Worm (Caenorhabditis elegans) whole organism, L1 larva: ENCODE measurements around the gene cyb-2.1.

Experiments used
- C04F5.9 ChIP-seq: sonication (generic microtip); optimal IDR thresholded peaks from 2 replicates; lab custom pipeline; 2016; ENCODE audit warnings: missing genetic modification characterization, missing compliant biosample characterization
- C16A3.4 ChIP-seq: fragments of 150-350 bp; optimal IDR thresholded peaks from 2 replicates; lab custom pipeline; 2014; ENCODE audit warnings: missing biosample characterization, missing genetic modification characterization
- C34B4.2 ChIP-seq: sonication (generic microtip); optimal IDR thresholded peaks from 2 replicates; lab custom pipeline; 2017; ENCODE audit warnings: mild to moderate bottlenecking, missing genetic modification characterization, missing compliant biosample characterization
- aha-1 ChIP-seq: fragments of 150-350 bp; optimal IDR thresholded peaks from 2 replicates; lab custom pipeline; 2014; ENCODE audit warnings: missing biosample characterization, missing genetic modification characterization
- aly-2 ChIP-seq: fragments of 150-350 bp; optimal IDR thresholded peaks from 2 replicates; lab custom pipeline; 2014; ENCODE audit warnings: missing biosample characterization, missing genetic modification characterization
- ama-1 ChIP-seq: fragments of 150-350 bp; optimal IDR thresholded peaks from 2 replicates; lab custom pipeline; 2014
- ceh-63 ChIP-seq: fragments of 200-800 bp; sonication (Bioruptor generic); optimal IDR thresholded peaks from 2 replicates; lab custom pipeline; 2018; ENCODE audit warnings: mild to moderate bottlenecking, missing genetic modification characterization, missing compliant biosample characterization
- ceh-8 ChIP-seq: fragments of 200-800 bp; sonication (Bioruptor generic); optimal IDR thresholded peaks from 2 replicates; lab custom pipeline; 2018; ENCODE audit warnings: mild to moderate bottlenecking, missing genetic modification characterization, moderate library complexity, missing compliant biosample characterization
- ceh-82 ChIP-seq, 3 experiments: fragments of 150-350 bp in 1 of 3; sonication (generic microtip) in 2 of 3; optimal IDR thresholded peaks; 2 replicates each; lab custom pipeline; 2014 to 2017; ENCODE audit warnings: missing biosample characterization in 3 of 3, missing genetic modification characterization in 3 of 3
- ces-1 ChIP-seq: fragments of 150-350 bp; optimal IDR thresholded peaks from 2 replicates; lab custom pipeline; 2014; ENCODE audit warnings: missing biosample characterization, missing genetic modification reagents, missing genetic modification characterization
- dpl-1 ChIP-seq, 3 experiments: fragments of 150-350 bp in 2 of 3; sonication (generic microtip) in 1 of 3; optimal IDR thresholded peaks; 2 replicates each; lab custom pipeline; 2014 to 2017; ENCODE audit warnings: missing biosample characterization in 3 of 3, missing genetic modification characterization in 3 of 3, missing genetic modification reagents in 3 of 3
- efl-1 ChIP-seq, 4 experiments: fragments of 150-350 bp; optimal IDR thresholded peaks in 3 of 4; peaks in 1 of 4; 1 replicate in 1 of 4; 2 replicates in 3 of 4; lab custom pipeline; 2014; ENCODE audit warnings: missing biosample characterization in 2 of 4, missing genetic modification characterization in 2 of 4, missing genetic modification reagents in 2 of 4
- efl-3 ChIP-seq: fragments of 200-800 bp; sonication (Bioruptor generic); optimal IDR thresholded peaks from 2 replicates; lab custom pipeline; 2018; ENCODE audit warnings: mild to moderate bottlenecking, missing genetic modification characterization, missing compliant biosample characterization
- egl-13 ChIP-seq: sonication (generic microtip); optimal IDR thresholded peaks from 2 replicates; lab custom pipeline; 2016; ENCODE audit warnings: missing genotype, missing genetic modification reagents, missing genetic modification characterization, missing compliant biosample characterization
- egl-27 ChIP-seq, 2 experiments: fragments of 150-350 bp in 1 of 2; sonication (generic microtip); optimal IDR thresholded peaks; 3 replicates each; lab custom pipeline; 2017 to 2018; ENCODE audit warnings: missing biosample characterization in 2 of 2, missing genetic modification characterization in 2 of 2, missing genetic modification reagents in 2 of 2
- elt-2 ChIP-seq: sonication (generic microtip); optimal IDR thresholded peaks from 2 replicates; lab custom pipeline; 2016; ENCODE audit warnings: missing genetic modification characterization, mild to moderate bottlenecking, inconsistent platforms, missing compliant biosample characterization, missing genetic modification reagents
- ets-5 ChIP-seq: fragments of 200-800 bp; sonication (Bioruptor generic); IDR thresholded peaks from 2 replicates; pipeline ENCODE4 v1.3.6; 2022; ENCODE audit warnings: missing genetic modification characterization, missing compliant biosample characterization
- grh-1 ChIP-seq: fragments of 200-800 bp; sonication (Bioruptor generic); IDR thresholded peaks from 2 replicates; pipeline ENCODE4 v1.3.6; 2022; ENCODE audit warnings: missing genetic modification reagents, missing genetic modification characterization, missing compliant biosample characterization
- hlh-4 ChIP-seq: sonication (generic microtip); optimal IDR thresholded peaks from 2 replicates; lab custom pipeline; 2016; ENCODE audit warnings: mild to moderate bottlenecking, missing genetic modification characterization, missing compliant biosample characterization
- hpl-2 ChIP-seq: fragments of 150-350 bp; optimal IDR thresholded peaks from 2 replicates; lab custom pipeline; 2014; ENCODE audit warnings: missing biosample characterization, missing genetic modification reagents, missing genetic modification characterization
- jun-1 ChIP-seq: fragments of 150-350 bp; optimal IDR thresholded peaks from 2 replicates; lab custom pipeline; 2014; ENCODE audit warnings: missing biosample characterization, missing genetic modification reagents, missing genetic modification characterization
- lin-35 ChIP-seq, 2 experiments: fragments of 150-350 bp; optimal IDR thresholded peaks; 2 replicates each; lab custom pipeline; 2014; ENCODE audit warnings: missing biosample characterization in 2 of 2, missing genetic modification characterization in 2 of 2, missing genetic modification reagents in 2 of 2
- lir-3 ChIP-seq: sonication (generic microtip); optimal IDR thresholded peaks from 2 replicates; lab custom pipeline; 2016; ENCODE audit warnings: mild to moderate bottlenecking, missing genetic modification characterization, moderate library complexity, missing compliant biosample characterization; ENCODE audit not compliant: poor library complexity
- lsy-2 ChIP-seq, 2 experiments: fragments of 150-350 bp; optimal IDR thresholded peaks; 2 replicates each; lab custom pipeline; 2014; ENCODE audit warnings: missing biosample characterization in 2 of 2, missing genetic modification characterization in 2 of 2
- mef-2 ChIP-seq: fragments of 150-350 bp; optimal IDR thresholded peaks from 2 replicates; lab custom pipeline; 2014; ENCODE audit warnings: missing biosample characterization, missing genetic modification characterization
- nhr-12 ChIP-seq: sonication (generic microtip); optimal IDR thresholded peaks from 2 replicates; lab custom pipeline; 2017; ENCODE audit warnings: missing biosample characterization, missing genetic modification characterization
- nhr-20 ChIP-seq: sonication (generic microtip); optimal IDR thresholded peaks from 2 replicates; lab custom pipeline; 2016; ENCODE audit warnings: mild to moderate bottlenecking, missing genetic modification characterization, missing compliant biosample characterization
- nhr-237 ChIP-seq: fragments of 150-350 bp; optimal IDR thresholded peaks from 2 replicates; lab custom pipeline; 2014; ENCODE audit warnings: missing biosample characterization, missing genetic modification characterization
- nhr-28 ChIP-seq: fragments of 150-350 bp; optimal IDR thresholded peaks from 2 replicates; lab custom pipeline; 2014; ENCODE audit warnings: missing biosample characterization, missing genetic modification characterization
- nhr-71 ChIP-seq: sonication (generic microtip); optimal IDR thresholded peaks from 2 replicates; lab custom pipeline; 2016; ENCODE audit warnings: mild to moderate bottlenecking, missing genetic modification characterization, moderate library complexity, missing compliant biosample characterization
- nhr-76 ChIP-seq: sonication (generic microtip); optimal IDR thresholded peaks from 2 replicates; lab custom pipeline; 2017; ENCODE audit warnings: missing biosample characterization, missing genetic modification characterization
- nhr-85 ChIP-seq: sonication (generic microtip); peaks from one replicate; lab custom pipeline; 2016; ENCODE audit warnings: missing genetic modification characterization, inconsistent platforms, missing compliant biosample characterization
- nhr-90 ChIP-seq: sonication (generic microtip); optimal IDR thresholded peaks from 2 replicates; lab custom pipeline; 2016; ENCODE audit warnings: mild to moderate bottlenecking, missing genetic modification characterization, missing compliant biosample characterization; ENCODE audit not compliant: poor library complexity
- pag-3 ChIP-seq: sonication (generic microtip); optimal IDR thresholded peaks from 2 replicates; lab custom pipeline; 2017; ENCODE audit warnings: missing genetic modification characterization, mild to moderate bottlenecking, missing compliant biosample characterization, antibody characterized with exemption, borderline replicate concordance; ENCODE audit not compliant: insufficient read depth
- pqm-1 ChIP-seq: sonication (generic microtip); optimal IDR thresholded peaks from 3 replicates; lab custom pipeline; 2017; ENCODE audit warnings: missing biosample characterization, missing genetic modification characterization
- snpc-4 ChIP-seq: fragments of 150-350 bp; optimal IDR thresholded peaks from 2 replicates; lab custom pipeline; 2014; ENCODE audit warnings: missing biosample characterization, missing genetic modification characterization
- snu-23 ChIP-seq: sonication (generic microtip); optimal IDR thresholded peaks from 2 replicates; lab custom pipeline; 2016; ENCODE audit warnings: missing genetic modification characterization, missing compliant biosample characterization
- sox-4 ChIP-seq: sonication (generic microtip); optimal IDR thresholded peaks from 2 replicates; lab custom pipeline; 2016; ENCODE audit warnings: missing genetic modification characterization, missing compliant biosample characterization
- sup-37 ChIP-seq: fragments of 200-800 bp; sonication (Bioruptor generic); optimal IDR thresholded peaks from 2 replicates; lab custom pipeline; 2018; ENCODE audit warnings: mild to moderate bottlenecking, missing genetic modification characterization, missing compliant biosample characterization
- tbx-2 ChIP-seq: sonication (generic microtip); optimal IDR thresholded peaks from 2 replicates; lab custom pipeline; 2016; ENCODE audit warnings: missing genetic modification characterization, missing compliant biosample characterization
- unc-30 ChIP-seq: sonication (generic microtip); optimal IDR thresholded peaks from 2 replicates; lab custom pipeline; 2017; ENCODE audit warnings: missing biosample characterization, missing genetic modification characterization
- unc-98 ChIP-seq: fragments of 200-800 bp; sonication (Bioruptor generic); IDR thresholded peaks from 2 replicates; pipeline ENCODE4 v1.3.6; 2022; ENCODE audit warnings: missing genetic modification characterization, missing compliant biosample characterization
- xbp-1 ChIP-seq: sonication (generic microtip); optimal IDR thresholded peaks from 2 replicates; lab custom pipeline; 2016; ENCODE audit warnings: missing genetic modification characterization, missing compliant biosample characterization
- zip-4 ChIP-seq: fragments of 200-800 bp; sonication (Bioruptor generic); optimal IDR thresholded peaks from 2 replicates; lab custom pipeline; 2018; ENCODE audit warnings: mild to moderate bottlenecking, missing genetic modification characterization, moderate library complexity, missing compliant biosample characterization
- ztf-11 ChIP-seq, 2 experiments: sonication (generic microtip); optimal IDR thresholded peaks; 2 replicates each; lab custom pipeline; 2016 to 2017; ENCODE audit warnings: missing genetic modification characterization in 2 of 2, missing biosample characterization in 1 of 2, missing compliant biosample characterization in 1 of 2
- ztf-4 ChIP-seq: fragments of 150-350 bp; optimal IDR thresholded peaks from 2 replicates; lab custom pipeline; 2014; ENCODE audit warnings: missing biosample characterization, missing genetic modification characterization

cyb-2.1 gene

DNA sequence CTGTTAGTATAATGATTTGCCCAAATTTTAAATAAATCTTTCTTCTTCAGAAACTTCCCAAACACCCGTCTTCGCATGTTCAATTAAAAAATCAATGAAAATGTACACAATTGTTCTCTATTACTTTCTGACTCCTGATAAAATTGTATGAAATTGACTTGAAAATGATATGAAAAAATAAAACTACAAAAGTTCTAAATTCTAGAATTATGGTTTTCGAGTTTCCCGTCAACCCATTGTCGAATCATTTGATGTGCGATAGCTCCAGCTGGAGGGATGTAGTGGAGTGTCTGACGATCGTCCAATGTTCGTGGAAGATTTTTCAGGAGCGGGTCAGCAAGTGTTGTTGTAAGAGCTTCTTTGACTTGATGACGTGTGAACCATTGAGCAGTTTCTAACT is 24.1 kb downstream of the cyb-2.1 start:
- TF ChIP-seq C16A3.4 (no peak), nhr-76 (no peak), ceh-63 (GFP tag; lab: Kevin White, UChicago) (no peak), hlh-4 (tag; lab: Kevin White, UChicago) (no peak), hpl-2 (GFP tag; lab: Kevin White, UChicago) (no peak), ceh-8 (GFP tag; lab: Kevin White, UChicago) (no peak), snpc-4 (tag; lab: Kevin White, UChicago) (no peak), dpl-1 (GFP tag; optimal IDR thresholded peaks at IDR 0.05; lab: Kevin White, UChicago) (no peak), lsy-2 (tag; optimal IDR thresholded peaks at IDR 0.05; lab: Kevin White, UChicago) (no peak), lir-3 (tag; lab: Kevin White, UChicago) (no peak), unc-98 (GFP tag; lab: Robert Waterston, UW) (no peak), tbx-2 (no peak)

DNA sequence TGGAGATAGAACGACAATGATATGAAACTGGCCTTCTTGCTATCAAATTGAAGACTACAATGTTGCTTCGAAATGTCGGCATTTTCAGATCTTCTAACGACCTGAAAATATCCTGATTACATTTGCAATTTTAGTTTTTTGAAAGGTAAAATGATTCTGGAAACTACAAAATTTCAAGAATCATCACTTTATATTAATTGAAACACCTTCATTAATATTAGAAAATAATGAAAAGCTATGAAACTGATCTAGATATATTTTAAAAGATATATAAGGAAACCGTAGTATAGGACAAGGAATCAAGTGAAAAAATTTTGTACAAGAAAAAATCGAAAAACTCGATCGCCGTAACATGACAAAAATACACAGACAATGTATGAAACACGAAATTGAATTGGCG is 26.1 kb downstream of the cyb-2.1 start, which contains the start of gene ndx-9:
Gene ndx-9, minus strand, starts transcription at position 101 of the 400 bp plus-strand sequence.
- TF ChIP-seq sox-4 (no peak), nhr-20 (tag; lab: Kevin White, UChicago) (no peak), tbx-2 (no peak), unc-98 (GFP tag; lab: Robert Waterston, UW) (no peak), ceh-63 (GFP tag; lab: Kevin White, UChicago) (no peak), mef-2 (no peak), sup-37 (GFP tag; lab: Kevin White, UChicago) (no peak), egl-13 (tag; lab: Kevin White, UChicago) (no peak), hpl-2 (GFP tag; lab: Kevin White, UChicago) (no peak), C04F5.9 (tag; lab: Kevin White, UChicago) (no peak), nhr-237 (no peak), ztf-4 (tag; lab: Kevin White, UChicago) (no peak), ets-5 (GFP tag; lab: Robert Waterston, UW) (no peak), aha-1 (tag; lab: Kevin White, UChicago) (no peak), elt-2 (tag; lab: Kevin White, UChicago) (no peak), nhr-12 (tag; lab: Kevin White, UChicago) (no peak), xbp-1 (tag; lab: Kevin White, UChicago) (no peak)

DNA sequence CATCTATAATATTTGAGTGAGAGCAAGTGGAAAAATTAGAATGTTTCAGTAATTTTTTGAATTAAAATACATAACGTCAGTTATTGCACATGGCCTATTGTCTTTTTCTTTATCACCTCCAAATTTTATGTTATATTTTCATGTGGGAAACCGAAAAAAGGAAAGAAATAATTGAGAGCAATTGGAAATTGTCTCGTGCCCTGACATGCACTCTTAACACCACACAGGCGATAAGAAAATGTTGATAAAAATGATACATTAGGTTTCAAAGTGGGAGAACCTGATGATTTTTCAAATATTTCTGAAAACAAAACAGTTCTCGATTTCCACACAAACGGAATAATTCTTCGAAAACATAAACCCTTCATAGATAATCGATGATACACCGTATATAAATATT is 30.1 kb downstream of the cyb-2.1 start, which contains the start of gene F13H10.3:
Gene F13H10.3, minus strand, starts transcription at position 73 of the 400 bp plus-strand sequence.
- no peak for TF ChIP-seq ces-1 (GFP tag; lab: Kevin White, UChicago)
- no peak for TF ChIP-seq hlh-4 (tag; lab: Kevin White, UChicago)
- no peak for TF ChIP-seq ets-5 (GFP tag; lab: Robert Waterston, UW)
- no peak for TF ChIP-seq nhr-76
- TF ChIP-seq nhr-28: no peak
- TF ChIP-seq nhr-12 (tag; lab: Kevin White, UChicago): no peak
- TF ChIP-seq zip-4 (GFP tag; lab: Kevin White, UChicago): no peak
- TF ChIP-seq ama-1 (lab: Kevin White, UChicago): no peak
- no peak for TF ChIP-seq sox-4
- no peak for TF ChIP-seq nhr-85 (tag; lab: Kevin White, UChicago)
- TF ChIP-seq unc-30: no peak
- TF ChIP-seq snu-23: no peak
- TF ChIP-seq mef-2: no peak
- TF ChIP-seq snpc-4 (tag; lab: Kevin White, UChicago): no peak
- no peak for TF ChIP-seq pag-3 (tag; lab: Kevin White, UChicago)
- no peak for TF ChIP-seq ztf-4 (tag; lab: Kevin White, UChicago)
- no peak for TF ChIP-seq aly-2 (tag; lab: Kevin White, UChicago)
- TF ChIP-seq pqm-1 (tag; lab: Kevin White, UChicago): peak; percentile 19
- no peak for TF ChIP-seq nhr-71 (tag; lab: Kevin White, UChicago)
- TF ChIP-seq nhr-90 (tag; lab: Kevin White, UChicago): peak; percentile 8
- TF ChIP-seq lin-35 (GFP tag; optimal IDR thresholded peaks at IDR 0.05; lab: Kevin White, UChicago): peak in 1 of 2 experiments; percentile 53
- peak; percentile 54 for TF ChIP-seq elt-2 (tag; lab: Kevin White, UChicago)
- no peak for TF ChIP-seq C34B4.2 (tag; lab: Kevin White, UChicago)
- no peak for TF ChIP-seq efl-1 (optimal IDR thresholded peaks at IDR 0.05; lab: Kevin White, UChicago)
- peak in 1 of 2 experiments; percentile 27 for TF ChIP-seq efl-1 (GFP tag; optimal IDR thresholded peaks at IDR 0.05 in 1 of 2; lab: Kevin White, UChicago)
- TF ChIP-seq jun-1: no peak
- TF ChIP-seq efl-3 (GFP tag; lab: Kevin White, UChicago): no peak
- no peak for TF ChIP-seq unc-98 (GFP tag; lab: Robert Waterston, UW)
- no peak for TF ChIP-seq egl-27 (tag; optimal IDR thresholded peaks at IDR 0.05; lab: Kevin White, UChicago)
- TF ChIP-seq ceh-82 (tag; optimal IDR thresholded peaks at IDR 0.05; lab: Kevin White, UChicago): no peak
- TF ChIP-seq ztf-11 (tag; optimal IDR thresholded peaks at IDR 0.05; lab: Kevin White, UChicago): no peak
- no peak for TF ChIP-seq grh-1 (GFP tag; lab: Robert Waterston, UW)
- TF ChIP-seq, all 84 proteins: peak for 5
